In the genomic region with DNA sequence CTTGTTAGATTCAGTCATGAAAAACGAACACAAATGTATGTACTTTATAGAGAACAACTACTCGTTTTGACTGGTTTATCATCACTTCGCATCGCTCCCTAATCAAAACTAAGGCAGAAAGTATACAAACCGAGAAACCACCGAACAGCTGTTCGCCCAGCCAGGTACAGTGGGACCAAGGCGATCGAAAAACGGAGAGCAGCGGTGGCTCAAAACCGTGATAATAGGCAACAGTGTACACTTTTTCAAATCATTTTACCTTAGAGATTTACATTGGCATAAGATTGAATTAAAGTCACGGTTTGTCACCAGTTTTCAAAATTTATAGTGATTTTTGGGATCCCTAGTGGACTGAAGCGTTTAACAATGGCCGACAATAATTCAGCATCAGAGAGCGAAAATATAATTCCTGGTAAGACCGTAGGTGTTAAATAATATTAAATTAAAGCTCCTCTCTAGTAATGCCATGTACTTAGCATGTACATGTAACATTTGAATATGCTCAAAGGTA, we compare ENCODE assay signal across 1 fruit fly cellular context.
TF ChIP-seq lines count a peak whose summit lies in the region.

CG42233 (minus strand) TSS at position 51 of the 511 bp plus-strand sequence.
CG1971 (plus strand) TSS at position 241 of the 511 bp plus-strand sequence.

TF ChIP-seq in whole organism, embryonic, 481 proteins besides CTCF, POLR2A, EP300 and RAD21 (continued from another document):
- no peak for TF ChIP-seq YL-1 (GFP tag; optimal IDR thresholded peaks at IDR 0.05; lab: Kevin White, UChicago)
- no peak for TF ChIP-seq aop (GFP tag; IDR thresholded peaks at IDR 0.05; lab: Robert Waterston, UW)
- TF ChIP-seq E2f2 (GFP tag; IDR thresholded peaks at IDR 0.05; lab: Robert Waterston, UW): no peak
- TF ChIP-seq Nf-YB (GFP tag; optimal IDR thresholded peaks at IDR 0.05; lab: Kevin White, UChicago): no peak
- no peak for TF ChIP-seq CG17829 (tag; optimal IDR thresholded peaks at IDR 0.05; lab: Kevin White, UChicago)
- TF ChIP-seq Sox100B (GFP tag; optimal IDR thresholded peaks at IDR 0.05; lab: Kevin White, UChicago): no peak
- TF ChIP-seq Camta (GFP tag; optimal IDR thresholded peaks at IDR 0.05; lab: Kevin White, UChicago): no peak
- TF ChIP-seq B-H2 (GFP tag; optimal IDR thresholded peaks at IDR 0.05; lab: Kevin White, UChicago): no peak
- TF ChIP-seq gce (GFP tag; IDR thresholded peaks at IDR 0.05; lab: Robert Waterston, UW): no peak; the same call in 2 of the 3 replicates
- no peak for TF ChIP-seq CG8765 (GFP tag; IDR thresholded peaks at IDR 0.05; lab: Robert Waterston, UW)
- TF ChIP-seq CG9437 (GFP tag; optimal IDR thresholded peaks at IDR 0.05; lab: Kevin White, UChicago): no peak
- no peak for TF ChIP-seq CkIIα-i1 (GFP tag; IDR thresholded peaks at IDR 0.05; lab: Robert Waterston, UW)
- TF ChIP-seq CG18599 (GFP tag; optimal IDR thresholded peaks at IDR 0.05; lab: Kevin White, UChicago): no peak
- TF ChIP-seq yki (optimal IDR thresholded peaks at IDR 0.05; lab: Kevin White, UChicago): no peak
- TF ChIP-seq CG8944 (GFP tag; optimal IDR thresholded peaks at IDR 0.05; lab: Kevin White, UChicago): no peak
- no peak for TF ChIP-seq CG17328 (GFP tag; IDR thresholded peaks at IDR 0.05; lab: Robert Waterston, UW)
- no peak for TF ChIP-seq Bdp1 (GFP tag; optimal IDR thresholded peaks at IDR 0.05; lab: Kevin White, UChicago)
- no peak for TF ChIP-seq jumu (GFP tag; optimal IDR thresholded peaks at IDR 0.05; lab: Kevin White, UChicago)
- TF ChIP-seq chif (GFP tag; optimal IDR thresholded peaks at IDR 0.05; lab: Kevin White, UChicago): no peak
- no peak for TF ChIP-seq stc (GFP tag; IDR thresholded peaks at IDR 0.05; lab: Robert Waterston, UW)
- TF ChIP-seq CG32772 (GFP tag; IDR thresholded peaks at IDR 0.05; lab: Robert Waterston, UW): no peak
- no peak for TF ChIP-seq fru (optimal IDR thresholded peaks at IDR 0.05; lab: Kevin White, UChicago)
- no peak for TF ChIP-seq toy (GFP tag; IDR thresholded peaks at IDR 0.05; lab: Robert Waterston, UW)
